Worm (Caenorhabditis elegans) whole organism, late embryonic: ENCODE data around the gene K07C5.3.

Source experiments
- F13H6.1 ChIP-seq: sonication (generic microtip); optimal IDR thresholded peaks from 2 replicates; lab custom pipeline; 2016; ENCODE audit warnings: missing genetic modification characterization, missing compliant biosample characterization
- ceh-18 ChIP-seq: sonication (generic microtip); optimal IDR thresholded peaks from 2 replicates; lab custom pipeline; 2016; ENCODE audit warnings: missing genetic modification characterization, missing compliant biosample characterization
- hlh-30 ChIP-seq: sonication (generic microtip); optimal IDR thresholded peaks from 2 replicates; lab custom pipeline; 2017; ENCODE audit warnings: antibody characterized with exemption, missing genetic modification characterization, missing compliant biosample characterization; ENCODE audit not compliant: insufficient read depth
- pax-1 ChIP-seq: fragments of 150-350 bp; optimal IDR thresholded peaks from 2 replicates; lab custom pipeline; 2014; ENCODE audit warnings: missing biosample characterization, missing genetic modification characterization
- zip-5 ChIP-seq: sonication (generic microtip); optimal IDR thresholded peaks from 2 replicates; lab custom pipeline; 2016; ENCODE audit warnings: missing genetic modification characterization, missing compliant biosample characterization

The K07C5.3 gene

ce11 chrV:10393708-10394107 is 50.9 kb downstream of the K07C5.3 start:
- TF ChIP-seq hlh-30 (tag; lab: Kevin White, UChicago): no peak
- TF ChIP-seq zip-5 (tag; lab: Kevin White, UChicago): no peak
- no peak for TF ChIP-seq ceh-18 (tag; lab: Kevin White, UChicago)
- TF ChIP-seq pax-1 (tag; lab: Kevin White, UChicago): no peak
- TF ChIP-seq F13H6.1 (tag; lab: Kevin White, UChicago): no peak
